Fruit fly (Drosophila melanogaster) whole organism, wandering third instar larva: ENCODE data around the gene CG8100.

Source experiments
- Abd-B ChIP-seq: fragments of >200 bp; optimal IDR thresholded peaks from 2 replicates; lab custom pipeline; 2017; ENCODE audit warnings: missing biosample characterization, missing genetic modification characterization
- CG32264 ChIP-seq: fragments of 200-800 bp; sonication (Bioruptor generic); optimal IDR thresholded peaks from 2 replicates; lab custom pipeline; 2016; ENCODE audit warnings: missing biosample characterization, missing genetic modification characterization
- CG9705 ChIP-seq: fragments of 200-800 bp; sonication (Bioruptor generic); optimal IDR thresholded peaks from 2 replicates; lab custom pipeline; 2018; ENCODE audit warnings: missing biosample characterization, mild to moderate bottlenecking, missing genetic modification characterization
- CrebA ChIP-seq: fragments of 200-800 bp; sonication (Bioruptor generic); optimal IDR thresholded peaks from 2 replicates; lab custom pipeline; 2016; ENCODE audit warnings: missing biosample characterization, mild to moderate bottlenecking, missing genetic modification characterization, borderline replicate concordance
- Dfd ChIP-seq: fragments of >200 bp; optimal IDR thresholded peaks from 2 replicates; lab custom pipeline; 2017; ENCODE audit warnings: missing biosample characterization, missing genetic modification characterization
- Dif ChIP-seq: fragments of 200-275, 200-300 bp; sonication (Bioruptor generic); optimal IDR thresholded peaks from 2 replicates; lab custom pipeline; 2018; ENCODE audit warnings: missing biosample characterization, missing genetic modification characterization; ENCODE audit not compliant: partially characterized antibody
- HLH106 ChIP-seq: fragments of 200-800 bp; optimal IDR thresholded peaks from 3 replicates; lab custom pipeline; 2019; ENCODE audit warnings: missing biosample characterization, mild to moderate bottlenecking, missing genetic modification characterization, moderate library complexity
- Hnf4 ChIP-seq: fragments of 200-800 bp; sonication (Bioruptor generic); optimal IDR thresholded peaks from 2 replicates; lab custom pipeline; 2016; ENCODE audit warnings: missing biosample characterization, mild to moderate bottlenecking, missing genetic modification characterization
- Hr78 ChIP-seq: fragments of >200 bp; optimal IDR thresholded peaks from 2 replicates; lab custom pipeline; 2017; ENCODE audit warnings: missing biosample characterization, missing genetic modification characterization
- Hr83 ChIP-seq: fragments of 200-300 bp; sonication (Bioruptor generic); optimal IDR thresholded peaks from 2 replicates; lab custom pipeline; 2016; ENCODE audit warnings: missing biosample characterization, mild to moderate bottlenecking, missing genetic modification characterization, moderate library complexity; ENCODE audit not compliant: poor library complexity, severe bottlenecking
- Jra ChIP-seq: sonication (Bioruptor generic); optimal IDR thresholded peaks from 2 replicates; lab custom pipeline; 2016; ENCODE audit warnings: missing biosample characterization, missing genetic modification characterization
- Mio ChIP-seq: sonication (Bioruptor generic); optimal IDR thresholded peaks from 2 replicates; lab custom pipeline; 2016; ENCODE audit warnings: missing biosample characterization, missing genetic modification characterization
- Myc ChIP-seq: fragments of >200 bp; optimal IDR thresholded peaks from 2 replicates; lab custom pipeline; 2017
- N ChIP-seq: fragments of >200 bp; optimal IDR thresholded peaks from 2 replicates; lab custom pipeline; 2018; ENCODE audit warnings: missing biosample characterization, missing external identifiers, missing genetic modification characterization
- OdsH ChIP-seq: fragments of 200-800 bp; sonication (Bioruptor generic); optimal IDR thresholded peaks from 2 replicates; lab custom pipeline; 2016; ENCODE audit warnings: missing biosample characterization, mild to moderate bottlenecking, missing genetic modification characterization
- Rel ChIP-seq, 2 experiments: fragments of 200-800 bp; sonication (Bioruptor generic) in 1 of 2; optimal IDR thresholded peaks; 2 replicates in 1 of 2; 3 replicates in 1 of 2; lab custom pipeline; 2016 to 2019; ENCODE audit warnings: mild to moderate bottlenecking in 2 of 2, missing biosample characterization in 2 of 2, missing genetic modification characterization in 2 of 2, moderate library complexity in 1 of 2
- Sp1 ChIP-seq: fragments of 200-800 bp; sonication (Bioruptor generic); optimal IDR thresholded peaks from 3 replicates; lab custom pipeline; 2019; ENCODE audit warnings: missing biosample characterization, mild to moderate bottlenecking, missing genetic modification characterization, moderate library complexity
- Vsx2 ChIP-seq: fragments of 200-300, 225-300 bp; sonication (Bioruptor generic); optimal IDR thresholded peaks from 2 replicates; lab custom pipeline; 2018; ENCODE audit warnings: missing biosample characterization, missing genetic modification characterization; ENCODE audit not compliant: partially characterized antibody
- br ChIP-seq: fragments of 200-800 bp; sonication (Bioruptor generic); optimal IDR thresholded peaks from 2 replicates; lab custom pipeline; 2016; ENCODE audit warnings: missing biosample characterization, missing genetic modification characterization
- brk ChIP-seq: fragments of 200-800 bp; sonication (Bioruptor generic); optimal IDR thresholded peaks from 2 replicates; lab custom pipeline; 2016; ENCODE audit warnings: missing biosample characterization, mild to moderate bottlenecking, missing genetic modification characterization
- dmrt93B ChIP-seq: fragments of 200-800 bp; sonication (Bioruptor generic); optimal IDR thresholded peaks from 2 replicates; lab custom pipeline; 2018; ENCODE audit warnings: missing biosample characterization, mild to moderate bottlenecking, missing genetic modification characterization
- ey ChIP-seq: fragments of 200-800 bp; sonication (Bioruptor generic); optimal IDR thresholded peaks from 2 replicates; lab custom pipeline; 2016; ENCODE audit warnings: missing biosample characterization, missing genetic modification characterization
- foxo ChIP-seq, 2 experiments: fragments of 200-800 bp; sonication (Bioruptor generic); optimal IDR thresholded peaks; 2 replicates in 1 of 2; 3 replicates in 1 of 2; lab custom pipeline; 2016 to 2017; ENCODE audit warnings: missing biosample characterization in 2 of 2, missing genetic modification characterization in 2 of 2
- fru ChIP-seq: fragments of 200-800 bp; sonication (Bioruptor generic); optimal IDR thresholded peaks from 3 replicates; lab custom pipeline; 2016; ENCODE audit warnings: missing biosample characterization, mild to moderate bottlenecking, missing genetic modification characterization
- h ChIP-seq: fragments of 200-800 bp; sonication (Bioruptor generic); optimal IDR thresholded peaks from 3 replicates; lab custom pipeline; 2016; ENCODE audit warnings: missing biosample characterization, mild to moderate bottlenecking, missing genetic modification characterization
- jim ChIP-seq: fragments of 175-275, 200-325 bp; sonication (Bioruptor generic); optimal IDR thresholded peaks from 2 replicates; lab custom pipeline; 2016; ENCODE audit warnings: missing biosample characterization, mild to moderate bottlenecking, missing genetic modification characterization
- lola ChIP-seq: fragments of >200 bp; optimal IDR thresholded peaks from 2 replicates; lab custom pipeline; 2017; ENCODE audit warnings: missing biosample characterization, missing genetic modification characterization
- pan ChIP-seq: fragments of >200 bp; optimal IDR thresholded peaks from 2 replicates; lab custom pipeline; 2017
- psq ChIP-seq: fragments of 200-800 bp; sonication (Bioruptor generic); optimal IDR thresholded peaks from 3 replicates; lab custom pipeline; 2017; ENCODE audit warnings: missing biosample characterization, mild to moderate bottlenecking, missing genetic modification characterization, moderate library complexity
- rgr ChIP-seq: fragments of 200-800 bp; sonication (Bioruptor generic); optimal IDR thresholded peaks from 3 replicates; lab custom pipeline; 2016; ENCODE audit warnings: missing biosample characterization, mild to moderate bottlenecking, missing genetic modification characterization
- sage ChIP-seq: fragments of 200-800 bp; sonication (Bioruptor generic); optimal IDR thresholded peaks from 2 replicates; lab custom pipeline; 2016; ENCODE audit warnings: missing biosample characterization, mild to moderate bottlenecking, missing genetic modification characterization
- sv ChIP-seq: fragments of 200-800 bp; sonication (Bioruptor generic); optimal IDR thresholded peaks from 3 replicates; lab custom pipeline; 2016; ENCODE audit warnings: missing biosample characterization, missing genetic modification characterization
- usp ChIP-seq: fragments of >200 bp; optimal IDR thresholded peaks from 2 replicates; lab custom pipeline; 2017; ENCODE audit warnings: missing biosample characterization, missing genetic modification characterization
- woc ChIP-seq: sonication (Bioruptor generic); optimal IDR thresholded peaks from 2 replicates; lab custom pipeline; 2016; ENCODE audit warnings: missing biosample characterization, mild to moderate bottlenecking, missing genetic modification characterization

The CG8100 gene

dm6 chr3L:14053806-14054205 lies 29.6 kb upstream of the CG8100 start:
- TF ChIP-seq pan (lab: Kevin White, UChicago) (no peak), Dfd (peak; percentile 98), CG9705 (no peak), h (GFP tag; lab: Kevin White, UChicago) (no peak), Rel (GFP tag; optimal IDR thresholded peaks at IDR 0.05; lab: Kevin White, UChicago) (no peak), Rel (tag; optimal IDR thresholded peaks at IDR 0.05; lab: Kevin White, UChicago) (no peak), Vsx2 (GFP tag; lab: Kevin White, UChicago) (no peak), Myc (lab: Kevin White, UChicago) (no peak)

- TF ChIP-seq ey (GFP tag; lab: Kevin White, UChicago) (peak; percentile 66), br (GFP tag; lab: Kevin White, UChicago) (peak; percentile 58), Sp1 (GFP tag; lab: Kevin White, UChicago) (peak; percentile 64), h (GFP tag; lab: Kevin White, UChicago) (peak; percentile 77), CG32264 (GFP tag; lab: Kevin White, UChicago) (peak; percentile 16), HLH106 (peak; percentile 66), fru (GFP tag; lab: Kevin White, UChicago) (peak; percentile 64), foxo (GFP tag; optimal IDR thresholded peaks at IDR 0.05; lab: Kevin White, UChicago) (peak in 1 of 2 experiments; percentile 73), dmrt93B (GFP tag; lab: Kevin White, UChicago) (peak; percentile 50), rgr (GFP tag; lab: Kevin White, UChicago) (peak; percentile 74), pan (lab: Kevin White, UChicago) (no peak), Dif (no peak), usp (GFP tag; lab: Kevin White, UChicago) (no peak), OdsH (GFP tag; lab: Kevin White, UChicago) (peak; percentile 75), psq (GFP tag; lab: Kevin White, UChicago) (peak; percentile 60), woc (GFP tag; lab: Kevin White, UChicago) (peak; percentile 70)
These were observed 28.1 kb upstream of the CG8100 start for dm6 chr3L:14055260-14055696.

- TF ChIP-seq usp (GFP tag; lab: Kevin White, UChicago) (no peak), N (GFP tag; lab: Kevin White, UChicago) (no peak), Myc (lab: Kevin White, UChicago) (no peak), lola (GFP tag; lab: Kevin White, UChicago) (no peak), woc (GFP tag; lab: Kevin White, UChicago) (no peak), Hnf4 (no peak), ey (GFP tag; lab: Kevin White, UChicago) (no peak), rgr (GFP tag; lab: Kevin White, UChicago) (no peak), Abd-B (GFP tag; lab: Kevin White, UChicago) (no peak), CrebA (GFP tag; lab: Kevin White, UChicago) (no peak), Mio (GFP tag; lab: Kevin White, UChicago) (no peak), jim (GFP tag; lab: Kevin White, UChicago) (no peak), Jra (peak; percentile 54), sv (GFP tag; lab: Kevin White, UChicago) (no peak), Hr83 (GFP tag; lab: Kevin White, UChicago) (peak; percentile 48), Rel (GFP tag; optimal IDR thresholded peaks at IDR 0.05; lab: Kevin White, UChicago) (no peak), Rel (tag; optimal IDR thresholded peaks at IDR 0.05; lab: Kevin White, UChicago) (peak; percentile 35), sage (GFP tag; lab: Kevin White, UChicago) (no peak), Sp1 (GFP tag; lab: Kevin White, UChicago) (no peak), Vsx2 (GFP tag; lab: Kevin White, UChicago) (no peak), Dif (peak; percentile 9), brk (GFP tag; lab: Kevin White, UChicago) (no peak), Hr78 (GFP tag; lab: Kevin White, UChicago) (no peak)
- TF ChIP-seq, all 38 proteins: peak for 4
These were observed 27.4 kb upstream of the CG8100 start for dm6 chr3L:14055815-14056516.
